Worm (Caenorhabditis elegans): ENCODE measurements around the gene H41C03.1.

ce11 chrII:5835146-5835545 lies 19.1 kb upstream of the H41C03.1 start:
- TF ChIP-seq tbx-2 (tag; optimal IDR thresholded peaks at IDR 0.05) (no peak), aha-1 (tag; optimal IDR thresholded peaks at IDR 0.05) (no peak), lin-13 (GFP tag; optimal IDR thresholded peaks at IDR 0.05) (no peak), isw-1 (GFP tag; IDR thresholded peaks at IDR 0.05) (no peak), unc-30 (tag; optimal IDR thresholded peaks at IDR 0.05) (no peak), nhr-12 (tag; optimal IDR thresholded peaks at IDR 0.05) (no peak), ceh-63 (GFP tag; optimal IDR thresholded peaks at IDR 0.05) (no peak)
